Fruit fly (Drosophila melanogaster) whole organism, prepupa: ENCODE measurements around the gene CG18558.

ENCODE experiments used
- CG11294 ChIP-seq: fragments of 200-800 bp; sonication (Bioruptor generic); IDR thresholded peaks from 2 replicates; pipeline ENCODE4 v1.3.6; 2022; ENCODE audit warnings: missing biosample characterization, missing genetic modification characterization
- CG6276 ChIP-seq: fragments of 200-800 bp; sonication (Bioruptor generic); optimal IDR thresholded peaks from 2 replicates; lab custom pipeline; 2017; ENCODE audit warnings: missing biosample characterization, mild to moderate bottlenecking, missing genetic modification characterization
- Hr38 ChIP-seq: sonication (Bioruptor generic); optimal IDR thresholded peaks from 2 replicates; lab custom pipeline; 2016; ENCODE audit warnings: missing biosample characterization, missing genetic modification characterization
- lz ChIP-seq: fragments of 200-800 bp; sonication (Bioruptor generic); optimal IDR thresholded peaks from 3 replicates; lab custom pipeline; 2016; ENCODE audit warnings: missing biosample characterization, missing genetic modification characterization
- net ChIP-seq: fragments of 200-800 bp; sonication (Bioruptor generic); optimal IDR thresholded peaks from 3 replicates; lab custom pipeline; 2016; ENCODE audit warnings: missing biosample characterization, missing genetic modification characterization
- pdm3 ChIP-seq: fragments of 200-800 bp; sonication (Bioruptor generic); optimal IDR thresholded peaks from 3 replicates; lab custom pipeline; 2016; ENCODE audit warnings: missing biosample characterization, missing genetic modification characterization

dm6 chr2L:2872309-2872932 lies 28.1 kb upstream of the CG18558 start:
- TF ChIP-seq CG11294 (no peak), net (GFP tag; lab: Kevin White, UChicago) (no peak), Hr38 (GFP tag; lab: Kevin White, UChicago) (no peak), CG6276 (GFP tag; lab: Kevin White, UChicago) (peak; percentile 19), pdm3 (GFP tag; lab: Kevin White, UChicago) (no peak), lz (GFP tag; lab: Kevin White, UChicago) (no peak)
